Worm (Caenorhabditis elegans) whole organism, L2 larva: ENCODE data around the gene srz-71.

Source experiments
- R02D3.7 ChIP-seq: fragments of 150-350 bp; optimal IDR thresholded peaks from 2 replicates; lab custom pipeline; 2014; ENCODE audit warnings: missing biosample characterization, missing genetic modification characterization
- snpc-4 ChIP-seq: fragments of 150-350 bp; optimal IDR thresholded peaks from 2 replicates; lab custom pipeline; 2014; ENCODE audit warnings: missing biosample characterization, missing genetic modification characterization

- TF ChIP-seq R02D3.7 (tag; lab: Kevin White, UChicago): no peak
- TF ChIP-seq snpc-4 (tag; lab: Kevin White, UChicago): no peak
Observed at ce11 chrIV:16380937-16381336, 48.3 kb downstream of the srz-71 start.
